Worm (Caenorhabditis elegans) whole organism, early embryonic: ENCODE data around the gene R151.8.

Experiments used
- F13C5.2 ChIP-seq: sonication (generic microtip); optimal IDR thresholded peaks from 2 replicates; lab custom pipeline; 2017; ENCODE audit warnings: mild to moderate bottlenecking, missing genetic modification characterization, inconsistent platforms, missing compliant biosample characterization
- aly-1 ChIP-seq: sonication (generic microtip); optimal IDR thresholded peaks from 2 replicates; lab custom pipeline; 2016; ENCODE audit warnings: missing genetic modification characterization, missing compliant biosample characterization
- ama-1 ChIP-seq: fragments of 150-350 bp; optimal IDR thresholded peaks from 2 replicates; lab custom pipeline; 2014
- ceh-13 ChIP-seq: fragments of 200-800 bp; sonication (Bioruptor generic); optimal IDR thresholded peaks from 2 replicates; lab custom pipeline; 2018; ENCODE audit warnings: mild to moderate bottlenecking, missing genetic modification characterization, missing compliant biosample characterization
- ets-7 ChIP-seq: sonication (generic microtip); optimal IDR thresholded peaks from 2 replicates; lab custom pipeline; 2016; ENCODE audit warnings: missing genotype, missing genetic modification characterization, missing compliant biosample characterization
- hmg-4 ChIP-seq: fragments of 200-800 bp; sonication (Bioruptor generic); optimal IDR thresholded peaks from 2 replicates; lab custom pipeline; 2018; ENCODE audit warnings: mild to moderate bottlenecking, missing genetic modification characterization, missing compliant biosample characterization
- hnd-1 ChIP-seq: sonication (generic microtip); optimal IDR thresholded peaks from 2 replicates; lab custom pipeline; 2016; ENCODE audit warnings: missing genetic modification characterization, missing compliant biosample characterization
- pes-1 ChIP-seq: fragments of 200-800 bp; sonication (Bioruptor generic); IDR thresholded peaks from 2 replicates; pipeline ENCODE4 v1.3.6; 2022; ENCODE audit warnings: missing genetic modification reagents, missing genetic modification characterization, missing compliant biosample characterization
- scrt-1 ChIP-seq: fragments of 200-800 bp; sonication (Bioruptor generic); IDR thresholded peaks from 2 replicates; pipeline ENCODE4 v1.3.6; 2022; ENCODE audit warnings: missing genetic modification characterization, missing compliant biosample characterization
- sea-1 ChIP-seq: fragments of 200-800 bp; sonication (Bioruptor generic); conservative IDR thresholded peaks from 2 replicates; pipeline ENCODE4 v1.3.6; 2022; ENCODE audit warnings: missing genetic modification characterization, missing compliant biosample characterization
- tbx-11 ChIP-seq: fragments of 200-800 bp; sonication (Bioruptor generic); IDR thresholded peaks from 2 replicates; pipeline ENCODE4 v1.3.6; 2022; ENCODE audit warnings: missing genetic modification characterization, missing compliant biosample characterization

DNA sequence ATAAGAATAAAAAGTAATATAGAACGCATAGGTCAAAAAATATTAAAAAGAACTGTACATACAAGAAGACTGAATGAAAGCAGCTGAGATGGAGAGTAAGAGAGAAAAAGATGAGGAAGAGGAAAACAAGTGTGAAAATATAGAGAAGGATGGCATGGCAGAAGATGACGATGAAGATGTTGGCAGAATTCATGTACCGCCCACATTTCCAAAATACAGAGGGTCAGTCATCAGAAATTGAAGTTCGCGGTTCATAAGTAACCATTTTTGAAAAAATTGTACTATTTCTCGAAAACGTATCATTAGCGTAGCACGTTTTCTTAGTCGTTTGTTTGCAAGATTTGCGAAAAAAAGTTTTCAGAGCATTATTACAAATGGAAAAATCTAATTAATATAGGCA lies 18.2 kb upstream of the R151.8 start, which contains the start of gene zmp-6:
- TF ChIP-seq sea-1 (GFP tag; lab: Robert Waterston, UW) (no peak), F13C5.2 (tag; lab: Kevin White, UChicago) (no peak), ets-7 (tag; lab: Kevin White, UChicago) (no peak), tbx-11 (GFP tag; lab: Robert Waterston, UW) (no peak), ama-1 (lab: Kevin White, UChicago) (no peak), aly-1 (tag; lab: Kevin White, UChicago) (no peak), pes-1 (no peak), ceh-13 (GFP tag; lab: Kevin White, UChicago) (no peak), hnd-1 (tag; lab: Kevin White, UChicago) (no peak), scrt-1 (GFP tag; lab: Robert Waterston, UW) (no peak), hmg-4 (GFP tag; lab: Kevin White, UChicago) (no peak)
